Worm (Caenorhabditis elegans) whole organism, L1 larva: ENCODE results near the gene dpy-10.
A peak's percentile ranks its signal among the peaks of the same experiment; 100 is the strongest.

Experiments
- C04F5.9 ChIP-seq: sonication (generic microtip); optimal IDR thresholded peaks from 2 replicates; lab custom pipeline; 2016; ENCODE audit warnings: missing genetic modification characterization, missing compliant biosample characterization
- C34B4.2 ChIP-seq: sonication (generic microtip); optimal IDR thresholded peaks from 2 replicates; lab custom pipeline; 2017; ENCODE audit warnings: mild to moderate bottlenecking, missing genetic modification characterization, missing compliant biosample characterization
- ceh-8 ChIP-seq: fragments of 200-800 bp; sonication (Bioruptor generic); optimal IDR thresholded peaks from 2 replicates; lab custom pipeline; 2018; ENCODE audit warnings: mild to moderate bottlenecking, missing genetic modification characterization, moderate library complexity, missing compliant biosample characterization
- ceh-90 ChIP-seq: sonication (generic microtip); optimal IDR thresholded peaks from 2 replicates; lab custom pipeline; 2016; ENCODE audit warnings: missing genetic modification characterization, missing compliant biosample characterization
- dpl-1 ChIP-seq, 3 experiments: fragments of 150-350 bp in 2 of 3; sonication (generic microtip) in 1 of 3; optimal IDR thresholded peaks; 2 replicates each; lab custom pipeline; 2014 to 2017; ENCODE audit warnings: missing biosample characterization in 3 of 3, missing genetic modification characterization in 3 of 3, missing genetic modification reagents in 3 of 3
- dsc-1 ChIP-seq: sonication (generic microtip); optimal IDR thresholded peaks from 2 replicates; lab custom pipeline; 2016; ENCODE audit warnings: mild to moderate bottlenecking, missing genetic modification characterization, missing compliant biosample characterization
- efl-1 ChIP-seq, 4 experiments: fragments of 150-350 bp; optimal IDR thresholded peaks in 3 of 4; peaks in 1 of 4; 1 replicate in 1 of 4; 2 replicates in 3 of 4; lab custom pipeline; 2014; ENCODE audit warnings: missing biosample characterization in 2 of 4, missing genetic modification characterization in 2 of 4, missing genetic modification reagents in 2 of 4
- elt-3 ChIP-seq, 6 experiments: fragments of 150-350 bp in 1 of 6; sonication (generic microtip); optimal IDR thresholded peaks; 2 replicates each; lab custom pipeline; 2017 to 2018; ENCODE audit warnings: missing biosample characterization in 6 of 6, missing genetic modification characterization in 6 of 6, inconsistent platforms in 1 of 6
- fkh-10 ChIP-seq: sonication (generic microtip); optimal IDR thresholded peaks from 2 replicates; lab custom pipeline; 2017; ENCODE audit warnings: missing biosample characterization, missing genetic modification reagents, missing genetic modification characterization
- fkh-4 ChIP-seq: sonication (generic microtip); optimal IDR thresholded peaks from 2 replicates; lab custom pipeline; 2016; ENCODE audit warnings: missing compliant biosample characterization, missing genetic modification characterization, borderline replicate concordance
- fkh-8 ChIP-seq: sonication (generic microtip); optimal IDR thresholded peaks from 2 replicates; lab custom pipeline; 2016; ENCODE audit warnings: mild to moderate bottlenecking, missing genetic modification characterization, missing compliant biosample characterization
- hlh-4 ChIP-seq: sonication (generic microtip); optimal IDR thresholded peaks from 2 replicates; lab custom pipeline; 2016; ENCODE audit warnings: mild to moderate bottlenecking, missing genetic modification characterization, missing compliant biosample characterization
- hpl-2 ChIP-seq: fragments of 150-350 bp; optimal IDR thresholded peaks from 2 replicates; lab custom pipeline; 2014; ENCODE audit warnings: missing biosample characterization, missing genetic modification reagents, missing genetic modification characterization
- isw-1 ChIP-seq: fragments of 200-800 bp; sonication (Bioruptor generic); IDR thresholded peaks from 2 replicates; pipeline ENCODE4 v1.3.6; 2022; ENCODE audit warnings: missing genetic modification characterization, missing compliant biosample characterization
- lin-14 ChIP-seq: fragments of 200-800 bp; sonication (Bioruptor generic); optimal IDR thresholded peaks from 2 replicates; lab custom pipeline; 2018; ENCODE audit warnings: mild to moderate bottlenecking, missing genetic modification characterization, moderate library complexity, missing compliant biosample characterization
- lin-35 ChIP-seq, 2 experiments: fragments of 150-350 bp; optimal IDR thresholded peaks; 2 replicates each; lab custom pipeline; 2014; ENCODE audit warnings: missing biosample characterization in 2 of 2, missing genetic modification characterization in 2 of 2, missing genetic modification reagents in 2 of 2
- lin-39 ChIP-seq: fragments of 150-350 bp; optimal IDR thresholded peaks from 2 replicates; lab custom pipeline; 2014; ENCODE audit warnings: missing biosample characterization, missing genetic modification reagents, missing genetic modification characterization
- lir-3 ChIP-seq: sonication (generic microtip); optimal IDR thresholded peaks from 2 replicates; lab custom pipeline; 2016; ENCODE audit warnings: mild to moderate bottlenecking, missing genetic modification characterization, moderate library complexity, missing compliant biosample characterization; ENCODE audit not compliant: poor library complexity
- lsy-2 ChIP-seq, 2 experiments: fragments of 150-350 bp; optimal IDR thresholded peaks; 2 replicates each; lab custom pipeline; 2014; ENCODE audit warnings: missing biosample characterization in 2 of 2, missing genetic modification characterization in 2 of 2
- mef-2 ChIP-seq: fragments of 150-350 bp; optimal IDR thresholded peaks from 2 replicates; lab custom pipeline; 2014; ENCODE audit warnings: missing biosample characterization, missing genetic modification characterization
- mep-1 ChIP-seq: fragments of 150-350 bp; optimal IDR thresholded peaks from 2 replicates; lab custom pipeline; 2014; ENCODE audit warnings: missing biosample characterization, missing genetic modification characterization
- nhr-11 ChIP-seq: fragments of 150-350 bp; optimal IDR thresholded peaks from 2 replicates; lab custom pipeline; 2014; ENCODE audit warnings: missing biosample characterization, missing genetic modification characterization
- nhr-20 ChIP-seq: sonication (generic microtip); optimal IDR thresholded peaks from 2 replicates; lab custom pipeline; 2016; ENCODE audit warnings: mild to moderate bottlenecking, missing genetic modification characterization, missing compliant biosample characterization
- nhr-237 ChIP-seq: fragments of 150-350 bp; optimal IDR thresholded peaks from 2 replicates; lab custom pipeline; 2014; ENCODE audit warnings: missing biosample characterization, missing genetic modification characterization
- nhr-28 ChIP-seq: fragments of 150-350 bp; optimal IDR thresholded peaks from 2 replicates; lab custom pipeline; 2014; ENCODE audit warnings: missing biosample characterization, missing genetic modification characterization
- nhr-47 ChIP-seq: sonication (generic microtip); optimal IDR thresholded peaks from 2 replicates; lab custom pipeline; 2016; ENCODE audit warnings: mild to moderate bottlenecking, missing genetic modification characterization, moderate library complexity, missing compliant biosample characterization
- nhr-71 ChIP-seq: sonication (generic microtip); optimal IDR thresholded peaks from 2 replicates; lab custom pipeline; 2016; ENCODE audit warnings: mild to moderate bottlenecking, missing genetic modification characterization, moderate library complexity, missing compliant biosample characterization
- nhr-76 ChIP-seq: sonication (generic microtip); optimal IDR thresholded peaks from 2 replicates; lab custom pipeline; 2017; ENCODE audit warnings: missing biosample characterization, missing genetic modification characterization
- nhr-77 ChIP-seq: fragments of 150-350 bp; optimal IDR thresholded peaks from 2 replicates; lab custom pipeline; 2014; ENCODE audit warnings: missing biosample characterization, missing genetic modification characterization
- nhr-84 ChIP-seq: sonication (generic microtip); optimal IDR thresholded peaks from 2 replicates; lab custom pipeline; 2017; ENCODE audit warnings: missing biosample characterization, missing genetic modification characterization
- nhr-85 ChIP-seq: sonication (generic microtip); peaks from one replicate; lab custom pipeline; 2016; ENCODE audit warnings: missing genetic modification characterization, inconsistent platforms, missing compliant biosample characterization
- pax-3 ChIP-seq: fragments of 200-800 bp; sonication (Bioruptor generic); optimal IDR thresholded peaks from 2 replicates; lab custom pipeline; 2018; ENCODE audit warnings: mild to moderate bottlenecking, missing genetic modification characterization, moderate library complexity, missing compliant biosample characterization
- skn-1 ChIP-seq: fragments of 150-350 bp; optimal IDR thresholded peaks from 2 replicates; lab custom pipeline; 2014; ENCODE audit warnings: missing biosample characterization, missing genetic modification characterization
- snu-23 ChIP-seq: sonication (generic microtip); optimal IDR thresholded peaks from 2 replicates; lab custom pipeline; 2016; ENCODE audit warnings: missing genetic modification characterization, missing compliant biosample characterization
- sox-4 ChIP-seq: sonication (generic microtip); optimal IDR thresholded peaks from 2 replicates; lab custom pipeline; 2016; ENCODE audit warnings: missing genetic modification characterization, missing compliant biosample characterization
- swsn-7 ChIP-seq: sonication (generic microtip); optimal IDR thresholded peaks from 2 replicates; lab custom pipeline; 2016; ENCODE audit warnings: missing genetic modification characterization, missing compliant biosample characterization
- unc-130 ChIP-seq: fragments of 150-350 bp; optimal IDR thresholded peaks from 2 replicates; lab custom pipeline; 2017; ENCODE audit warnings: missing biosample characterization, missing genetic modification characterization, inconsistent platforms
- unc-86 ChIP-seq: sonication (generic microtip); optimal IDR thresholded peaks from 2 replicates; lab custom pipeline; 2016; ENCODE audit warnings: missing genetic modification characterization, missing compliant biosample characterization
- unc-98 ChIP-seq: fragments of 200-800 bp; sonication (Bioruptor generic); IDR thresholded peaks from 2 replicates; pipeline ENCODE4 v1.3.6; 2022; ENCODE audit warnings: missing genetic modification characterization, missing compliant biosample characterization
- xbp-1 ChIP-seq: sonication (generic microtip); optimal IDR thresholded peaks from 2 replicates; lab custom pipeline; 2016; ENCODE audit warnings: missing genetic modification characterization, missing compliant biosample characterization
- ztf-11 ChIP-seq, 2 experiments: sonication (generic microtip); optimal IDR thresholded peaks; 2 replicates each; lab custom pipeline; 2016 to 2017; ENCODE audit warnings: missing genetic modification characterization in 2 of 2, missing biosample characterization in 1 of 2, missing compliant biosample characterization in 1 of 2

The dpy-10 gene

DNA sequence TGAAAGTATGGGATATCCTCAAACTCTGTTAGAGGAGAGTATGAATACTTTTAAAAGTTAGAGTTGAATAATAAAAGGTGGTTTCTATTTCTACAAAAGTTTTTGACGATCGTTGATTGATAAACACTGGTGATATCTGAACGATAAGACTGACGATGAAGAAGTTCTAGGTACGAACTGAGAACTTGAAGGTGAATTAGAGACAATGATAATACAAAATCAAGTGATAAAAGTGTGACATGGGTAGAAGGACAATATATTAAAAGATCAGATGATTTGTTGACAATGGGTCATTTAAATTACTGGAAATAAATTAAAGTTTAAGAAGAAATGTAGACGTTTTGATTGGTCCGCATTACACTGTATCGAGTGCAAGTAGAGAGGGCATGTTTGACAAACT, 16.6 kb downstream of the dpy-10 start, which contains the start of gene C18H9.5:
C18H9.5 (minus strand) TSS at position 179 of the 400 bp plus-strand sequence.
- no peak for TF ChIP-seq lir-3 (tag; lab: Kevin White, UChicago)
- TF ChIP-seq unc-86 (tag; lab: Kevin White, UChicago), result no peak
- no peak for TF ChIP-seq unc-98 (GFP tag; lab: Robert Waterston, UW)
- TF ChIP-seq hlh-4 (tag; lab: Kevin White, UChicago), result no peak
- TF ChIP-seq snu-23 (GFP tag; lab: Kevin White, UChicago), result no peak
- no peak for TF ChIP-seq nhr-28
- peak in 1 of 6 experiments; percentile 7 for TF ChIP-seq elt-3 (tag; optimal IDR thresholded peaks at IDR 0.05; lab: Kevin White, UChicago)
- TF ChIP-seq mef-2 (tag; lab: Kevin White, UChicago), result no peak
- TF ChIP-seq mep-1 (tag; lab: Kevin White, UChicago), result no peak
- peak; percentile 5 for TF ChIP-seq nhr-20
- TF ChIP-seq C34B4.2 (tag; lab: Kevin White, UChicago), result no peak
- no peak for TF ChIP-seq nhr-237
- TF ChIP-seq C04F5.9 (tag; lab: Kevin White, UChicago), result no peak
- TF ChIP-seq skn-1, result no peak
- TF ChIP-seq nhr-77 (tag; lab: Kevin White, UChicago), result no peak
- no peak for TF ChIP-seq nhr-76 (tag; lab: Kevin White, UChicago)

DNA sequence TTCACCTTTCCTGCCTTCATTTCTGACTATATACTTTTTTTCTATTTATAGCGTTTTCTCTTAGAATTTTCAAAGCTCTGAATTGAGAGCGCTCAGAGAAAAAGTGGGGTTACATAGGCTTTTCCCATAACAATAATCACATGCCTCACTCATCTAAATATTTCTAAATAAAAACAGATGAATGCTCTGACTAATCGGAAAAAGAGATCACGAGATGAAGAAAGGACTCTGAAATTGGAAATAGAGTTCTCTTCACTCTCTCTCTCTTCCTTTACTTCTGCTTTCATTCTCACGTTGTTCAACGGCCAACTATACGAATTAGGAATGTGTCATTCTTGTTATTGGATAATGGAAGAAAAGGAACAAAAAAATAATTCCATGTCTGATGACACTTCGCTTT, 22.9 kb downstream of the dpy-10 start:
- TF ChIP-seq ceh-90 (tag; lab: Kevin White, UChicago) (no peak), ztf-11 (tag; optimal IDR thresholded peaks at IDR 0.05; lab: Kevin White, UChicago) (no peak), ceh-8 (GFP tag; lab: Kevin White, UChicago) (peak; percentile 26), fkh-4 (tag; lab: Kevin White, UChicago) (peak; percentile 48), nhr-71 (tag; lab: Kevin White, UChicago) (peak; percentile 72), lin-14 (peak; percentile 59), sox-4 (tag; lab: Kevin White, UChicago) (peak; percentile 61), unc-86 (tag; lab: Kevin White, UChicago) (peak; percentile 20), lsy-2 (tag; optimal IDR thresholded peaks at IDR 0.05; lab: Kevin White, UChicago) (peak in 1 of 2 experiments; percentile 4), nhr-47 (tag; lab: Kevin White, UChicago) (peak; percentile 60), dpl-1 (GFP tag; optimal IDR thresholded peaks at IDR 0.05; lab: Kevin White, UChicago) (no peak), fkh-10 (peak; percentile 27), efl-1 (optimal IDR thresholded peaks at IDR 0.05; lab: Kevin White, UChicago) (no peak), efl-1 (GFP tag; optimal IDR thresholded peaks at IDR 0.05 in 1 of 2; lab: Kevin White, UChicago) (peak in 1 of 2 experiments; percentile 19), nhr-28 (no peak), nhr-20 (peak; percentile 14), lin-35 (GFP tag; optimal IDR thresholded peaks at IDR 0.05; lab: Kevin White, UChicago) (no peak), fkh-8 (peak; percentile 93), nhr-11 (peak; percentile 10), dsc-1 (tag; lab: Kevin White, UChicago) (peak; percentile 96), pax-3 (peak; percentile 52), xbp-1 (tag; lab: Kevin White, UChicago) (peak; percentile 15), swsn-7 (peak; percentile 28)

DNA sequence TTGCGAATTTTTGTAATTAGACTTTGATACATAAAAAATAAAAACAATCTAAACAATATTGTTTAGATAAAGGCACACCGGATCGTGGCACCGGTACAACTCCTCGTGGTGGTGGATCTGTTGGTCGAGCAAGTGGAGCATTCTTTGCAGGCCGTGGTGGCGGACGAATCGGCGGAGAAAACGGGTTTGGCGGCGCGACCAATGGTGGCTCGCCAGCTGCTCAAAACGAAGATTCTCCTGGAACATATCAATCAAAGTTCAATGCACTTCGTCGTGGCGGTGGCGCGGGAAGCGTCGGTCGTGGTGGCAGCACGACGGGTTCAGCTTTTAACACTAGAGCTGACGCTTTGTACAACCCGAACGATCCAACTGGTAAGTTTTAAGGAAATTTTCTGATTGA, 26.1 kb downstream of the dpy-10 start:
- no peak for TF ChIP-seq hpl-2
- TF ChIP-seq unc-130 (tag; lab: Kevin White, UChicago), result no peak
- TF ChIP-seq lin-39 (tag; lab: Kevin White, UChicago), result no peak
- no peak for TF ChIP-seq nhr-84
- no peak for TF ChIP-seq isw-1 (GFP tag; lab: Robert Waterston, UW)
- TF ChIP-seq nhr-85, result no peak
